Fruit fly (Drosophila melanogaster) ovary, adult (tissue): ENCODE data around the gene CG18135.

Source experiments
- CG17801 ChIP-seq: fragments of 200-800 bp; optimal IDR thresholded peaks from 2 replicates; lab custom pipeline; 2019; ENCODE audit warnings: missing biosample characterization, mild to moderate bottlenecking, missing genetic modification characterization, moderate library complexity; ENCODE audit not compliant: partially characterized antibody

CG18135 gene

dm6 chr3L:18957032-18957431 is 41.1 kb downstream of the CG18135 start:
- TF ChIP-seq CG17801, result no peak

dm6 chr3L:18952399-18952798 is 45.7 kb downstream of the CG18135 start:
- TF ChIP-seq CG17801, result no peak

- TF ChIP-seq CG17801, result no peak
Observed at dm6 chr3L:18950359-18950758, 47.7 kb downstream of the CG18135 start, which contains the start of gene CG6836. Gene CG6836, plus strand, starts transcription at chr3L:18950629.

dm6 chr3L:18949137-18949536 is 48.9 kb downstream of the CG18135 start:
- no peak for TF ChIP-seq CG17801

- no peak for TF ChIP-seq CG17801
Observed at dm6 chr3L:18946956-18947355, 51.1 kb downstream of the CG18135 start.

dm6 chr3L:18945938-18946337 is 52.1 kb downstream of the CG18135 start, which contains the start of gene CG32204:
Gene CG32204, minus strand, starts transcription at chr3L:18946038.
- no peak for TF ChIP-seq CG17801
